Fruit fly (Drosophila melanogaster) whole organism, wandering third instar larva: ENCODE data around the gene CG6712.

Experiments
- CG32264 ChIP-seq: fragments of 200-800 bp; sonication (Bioruptor generic); optimal IDR thresholded peaks from 2 replicates; lab custom pipeline; 2016; ENCODE audit warnings: missing biosample characterization, missing genetic modification characterization
- CG9705 ChIP-seq: fragments of 200-800 bp; sonication (Bioruptor generic); optimal IDR thresholded peaks from 2 replicates; lab custom pipeline; 2018; ENCODE audit warnings: missing biosample characterization, mild to moderate bottlenecking, missing genetic modification characterization
- CrebA ChIP-seq: fragments of 200-800 bp; sonication (Bioruptor generic); optimal IDR thresholded peaks from 2 replicates; lab custom pipeline; 2016; ENCODE audit warnings: missing biosample characterization, mild to moderate bottlenecking, missing genetic modification characterization, borderline replicate concordance
- Dif ChIP-seq: fragments of 200-275, 200-300 bp; sonication (Bioruptor generic); optimal IDR thresholded peaks from 2 replicates; lab custom pipeline; 2018; ENCODE audit warnings: missing biosample characterization, missing genetic modification characterization; ENCODE audit not compliant: partially characterized antibody
- GATAd ChIP-seq: sonication (Bioruptor generic); optimal IDR thresholded peaks from 2 replicates; lab custom pipeline; 2016; ENCODE audit warnings: missing biosample characterization, missing genetic modification characterization
- HLH106 ChIP-seq: fragments of 200-800 bp; optimal IDR thresholded peaks from 3 replicates; lab custom pipeline; 2019; ENCODE audit warnings: missing biosample characterization, mild to moderate bottlenecking, missing genetic modification characterization, moderate library complexity
- Hnf4 ChIP-seq: fragments of 200-800 bp; sonication (Bioruptor generic); optimal IDR thresholded peaks from 2 replicates; lab custom pipeline; 2016; ENCODE audit warnings: missing biosample characterization, mild to moderate bottlenecking, missing genetic modification characterization
- Hr78 ChIP-seq: fragments of >200 bp; optimal IDR thresholded peaks from 2 replicates; lab custom pipeline; 2017; ENCODE audit warnings: missing biosample characterization, missing genetic modification characterization
- Hr83 ChIP-seq: fragments of 200-300 bp; sonication (Bioruptor generic); optimal IDR thresholded peaks from 2 replicates; lab custom pipeline; 2016; ENCODE audit warnings: missing biosample characterization, mild to moderate bottlenecking, missing genetic modification characterization, moderate library complexity; ENCODE audit not compliant: poor library complexity, severe bottlenecking
- Jra ChIP-seq: sonication (Bioruptor generic); optimal IDR thresholded peaks from 2 replicates; lab custom pipeline; 2016; ENCODE audit warnings: missing biosample characterization, missing genetic modification characterization
- Mio ChIP-seq: sonication (Bioruptor generic); optimal IDR thresholded peaks from 2 replicates; lab custom pipeline; 2016; ENCODE audit warnings: missing biosample characterization, missing genetic modification characterization
- Myc ChIP-seq: fragments of >200 bp; optimal IDR thresholded peaks from 2 replicates; lab custom pipeline; 2017
- N ChIP-seq: fragments of >200 bp; optimal IDR thresholded peaks from 2 replicates; lab custom pipeline; 2018; ENCODE audit warnings: missing biosample characterization, missing external identifiers, missing genetic modification characterization
- Rel ChIP-seq, 2 experiments: fragments of 200-800 bp; sonication (Bioruptor generic) in 1 of 2; optimal IDR thresholded peaks; 2 replicates in 1 of 2; 3 replicates in 1 of 2; lab custom pipeline; 2016 to 2019; ENCODE audit warnings: mild to moderate bottlenecking in 2 of 2, missing biosample characterization in 2 of 2, missing genetic modification characterization in 2 of 2, moderate library complexity in 1 of 2
- br ChIP-seq: fragments of 200-800 bp; sonication (Bioruptor generic); optimal IDR thresholded peaks from 2 replicates; lab custom pipeline; 2016; ENCODE audit warnings: missing biosample characterization, missing genetic modification characterization
- dl ChIP-seq, 2 experiments: fragments of 175-275, 200-275 bp in 1 of 2; fragments of 200-275 bp in 1 of 2; sonication (Bioruptor generic); optimal IDR thresholded peaks; lab custom pipeline; 2018; ENCODE audit warnings: mild to moderate bottlenecking in 2 of 2, missing biosample characterization in 2 of 2, missing genetic modification characterization in 2 of 2, moderate library complexity in 2 of 2; ENCODE audit not compliant: partially characterized antibody in 2 of 2, insufficient read depth in 1 of 2
- dmrt93B ChIP-seq: fragments of 200-800 bp; sonication (Bioruptor generic); optimal IDR thresholded peaks from 2 replicates; lab custom pipeline; 2018; ENCODE audit warnings: missing biosample characterization, mild to moderate bottlenecking, missing genetic modification characterization
- dsf ChIP-seq: sonication (Bioruptor generic); optimal IDR thresholded peaks from 2 replicates; lab custom pipeline; 2016; ENCODE audit warnings: missing biosample characterization, missing genetic modification characterization, borderline replicate concordance
- ey ChIP-seq: fragments of 200-800 bp; sonication (Bioruptor generic); optimal IDR thresholded peaks from 2 replicates; lab custom pipeline; 2016; ENCODE audit warnings: missing biosample characterization, missing genetic modification characterization
- foxo ChIP-seq, 2 experiments: fragments of 200-800 bp; sonication (Bioruptor generic); optimal IDR thresholded peaks; 2 replicates in 1 of 2; 3 replicates in 1 of 2; lab custom pipeline; 2016 to 2017; ENCODE audit warnings: missing biosample characterization in 2 of 2, missing genetic modification characterization in 2 of 2
- fru ChIP-seq: fragments of 200-800 bp; sonication (Bioruptor generic); optimal IDR thresholded peaks from 3 replicates; lab custom pipeline; 2016; ENCODE audit warnings: missing biosample characterization, mild to moderate bottlenecking, missing genetic modification characterization
- h ChIP-seq: fragments of 200-800 bp; sonication (Bioruptor generic); optimal IDR thresholded peaks from 3 replicates; lab custom pipeline; 2016; ENCODE audit warnings: missing biosample characterization, mild to moderate bottlenecking, missing genetic modification characterization
- jim ChIP-seq: fragments of 175-275, 200-325 bp; sonication (Bioruptor generic); optimal IDR thresholded peaks from 2 replicates; lab custom pipeline; 2016; ENCODE audit warnings: missing biosample characterization, mild to moderate bottlenecking, missing genetic modification characterization
- lola ChIP-seq: fragments of >200 bp; optimal IDR thresholded peaks from 2 replicates; lab custom pipeline; 2017; ENCODE audit warnings: missing biosample characterization, missing genetic modification characterization
- psq ChIP-seq: fragments of 200-800 bp; sonication (Bioruptor generic); optimal IDR thresholded peaks from 3 replicates; lab custom pipeline; 2017; ENCODE audit warnings: missing biosample characterization, mild to moderate bottlenecking, missing genetic modification characterization, moderate library complexity
- rgr ChIP-seq: fragments of 200-800 bp; sonication (Bioruptor generic); optimal IDR thresholded peaks from 3 replicates; lab custom pipeline; 2016; ENCODE audit warnings: missing biosample characterization, mild to moderate bottlenecking, missing genetic modification characterization
- sv ChIP-seq: fragments of 200-800 bp; sonication (Bioruptor generic); optimal IDR thresholded peaks from 3 replicates; lab custom pipeline; 2016; ENCODE audit warnings: missing biosample characterization, missing genetic modification characterization
- tai ChIP-seq: sonication (Bioruptor generic); optimal IDR thresholded peaks from 2 replicates; lab custom pipeline; 2016; ENCODE audit warnings: missing biosample characterization, missing genetic modification characterization
- usp ChIP-seq: fragments of >200 bp; optimal IDR thresholded peaks from 2 replicates; lab custom pipeline; 2017; ENCODE audit warnings: missing biosample characterization, missing genetic modification characterization
- woc ChIP-seq: sonication (Bioruptor generic); optimal IDR thresholded peaks from 2 replicates; lab custom pipeline; 2016; ENCODE audit warnings: missing biosample characterization, mild to moderate bottlenecking, missing genetic modification characterization

Gene CG6712

dm6 chr2L:12089145-12089544 is 7.2 kb downstream of the CG6712 start:
- TF ChIP-seq CG9705: no peak
- no peak for TF ChIP-seq br (GFP tag; lab: Kevin White, UChicago)
- no peak for TF ChIP-seq CrebA (GFP tag; lab: Kevin White, UChicago)
- no peak for TF ChIP-seq lola (GFP tag; lab: Kevin White, UChicago)
- no peak for TF ChIP-seq foxo (GFP tag; optimal IDR thresholded peaks at IDR 0.05; lab: Kevin White, UChicago)
- no peak for TF ChIP-seq fru (GFP tag; lab: Kevin White, UChicago)

DNA sequence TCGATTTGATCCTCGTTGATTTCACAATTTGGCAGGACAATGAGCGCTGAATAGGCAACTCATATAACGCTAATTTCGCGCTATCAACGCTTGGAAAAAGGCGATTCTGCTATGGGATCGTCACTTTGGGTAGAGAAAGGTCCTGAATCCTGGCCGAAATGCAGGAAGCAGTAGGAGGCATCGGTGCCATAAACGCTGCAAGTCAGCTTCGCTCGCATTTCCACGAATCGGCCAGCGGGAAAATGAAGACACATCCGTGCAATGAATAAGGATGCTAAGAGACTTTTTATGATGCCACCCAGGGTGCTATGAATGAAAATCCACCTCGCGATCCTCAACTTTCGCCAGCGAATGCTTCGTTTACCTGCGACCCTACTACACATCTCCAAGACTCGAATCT is 8.9 kb downstream of the CG6712 start:
- no peak for TF ChIP-seq br (GFP tag; lab: Kevin White, UChicago)
- TF ChIP-seq h: no peak
- no peak for TF ChIP-seq Jra
- no peak for TF ChIP-seq Dif
- TF ChIP-seq Hr83 (GFP tag; lab: Kevin White, UChicago): no peak
- no peak for TF ChIP-seq ey (GFP tag; lab: Kevin White, UChicago)
- no peak for TF ChIP-seq fru (GFP tag; lab: Kevin White, UChicago)
- TF ChIP-seq CG32264 (GFP tag; lab: Kevin White, UChicago): no peak
- no peak for TF ChIP-seq usp (GFP tag; lab: Kevin White, UChicago)
- TF ChIP-seq Mio (GFP tag; lab: Kevin White, UChicago): no peak
- no peak for TF ChIP-seq dsf
- TF ChIP-seq dmrt93B (GFP tag; lab: Kevin White, UChicago): no peak
- TF ChIP-seq CrebA (GFP tag; lab: Kevin White, UChicago): no peak
- no peak for TF ChIP-seq GATAd (GFP tag; lab: Kevin White, UChicago)
- TF ChIP-seq HLH106: no peak
- TF ChIP-seq jim (GFP tag; lab: Kevin White, UChicago): no peak
- no peak for TF ChIP-seq dl (GFP tag; optimal IDR thresholded peaks at IDR 0.05; lab: Kevin White, UChicago; ENCODE audit: insufficient read depth in 1 of 2, partially characterized antibody in 2 of 2)

dm6 chr2L:12085619-12086171 is 10.6 kb downstream of the CG6712 start, which contains the start of gene prd:
Gene prd (minus strand): TSS chr2L:12085827.
- TF ChIP-seq Rel (GFP tag; optimal IDR thresholded peaks at IDR 0.05; lab: Kevin White, UChicago) (no peak), Rel (tag; optimal IDR thresholded peaks at IDR 0.05; lab: Kevin White, UChicago) (no peak), CG9705 (no peak), sv (no peak), dl (GFP tag; optimal IDR thresholded peaks at IDR 0.05; lab: Kevin White, UChicago; ENCODE audit: insufficient read depth in 1 of 2, partially characterized antibody in 2 of 2) (no peak), dsf (no peak), tai (GFP tag; lab: Kevin White, UChicago) (no peak), jim (GFP tag; lab: Kevin White, UChicago) (no peak), woc (GFP tag; lab: Kevin White, UChicago) (no peak), Dif (no peak), HLH106 (no peak)

DNA sequence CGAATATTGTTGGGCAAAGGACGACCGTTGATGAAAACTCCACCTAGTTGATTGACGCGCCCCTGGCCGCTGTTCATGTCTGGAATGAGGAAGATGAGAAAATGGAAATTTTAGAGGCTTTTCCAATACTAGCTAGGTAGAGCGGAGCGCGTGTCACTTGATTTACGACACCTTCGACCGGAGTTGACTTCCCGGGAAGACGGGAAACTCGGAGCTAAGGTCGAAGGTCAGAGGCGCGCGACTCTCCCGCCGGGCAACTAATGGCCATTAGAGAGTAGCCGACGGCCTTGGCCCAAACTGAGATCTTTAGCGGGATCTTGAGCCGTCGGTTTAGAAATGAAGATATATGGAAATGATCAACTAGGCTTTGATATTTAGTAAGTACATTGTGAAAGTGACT is 11.3 kb downstream of the CG6712 start:
- no peak for TF ChIP-seq fru (GFP tag; lab: Kevin White, UChicago)
- TF ChIP-seq Hnf4 (GFP tag; lab: Kevin White, UChicago): no peak
- no peak for TF ChIP-seq Jra
- no peak for TF ChIP-seq CrebA (GFP tag; lab: Kevin White, UChicago)
- no peak for TF ChIP-seq Myc (lab: Kevin White, UChicago)
- no peak for TF ChIP-seq woc (GFP tag; lab: Kevin White, UChicago)
- no peak for TF ChIP-seq Hr78 (GFP tag; lab: Kevin White, UChicago)
- TF ChIP-seq N (GFP tag; lab: Kevin White, UChicago): no peak
- TF ChIP-seq rgr (GFP tag; lab: Kevin White, UChicago): no peak
- no peak for TF ChIP-seq GATAd (GFP tag; lab: Kevin White, UChicago)
- TF ChIP-seq Dif: no peak
- no peak for TF ChIP-seq usp (GFP tag; lab: Kevin White, UChicago)
- no peak for TF ChIP-seq psq (GFP tag; lab: Kevin White, UChicago)
- TF ChIP-seq lola (GFP tag; lab: Kevin White, UChicago): no peak
- TF ChIP-seq HLH106: no peak
- no peak for TF ChIP-seq jim (GFP tag; lab: Kevin White, UChicago)
- no peak for TF ChIP-seq dl (GFP tag; optimal IDR thresholded peaks at IDR 0.05; lab: Kevin White, UChicago; ENCODE audit: insufficient read depth in 1 of 2, partially characterized antibody in 2 of 2)
- TF ChIP-seq, all 38 proteins: peak for 0
